Worm (Caenorhabditis elegans): ENCODE results near the gene his-1.

his-1 gene

DNA sequence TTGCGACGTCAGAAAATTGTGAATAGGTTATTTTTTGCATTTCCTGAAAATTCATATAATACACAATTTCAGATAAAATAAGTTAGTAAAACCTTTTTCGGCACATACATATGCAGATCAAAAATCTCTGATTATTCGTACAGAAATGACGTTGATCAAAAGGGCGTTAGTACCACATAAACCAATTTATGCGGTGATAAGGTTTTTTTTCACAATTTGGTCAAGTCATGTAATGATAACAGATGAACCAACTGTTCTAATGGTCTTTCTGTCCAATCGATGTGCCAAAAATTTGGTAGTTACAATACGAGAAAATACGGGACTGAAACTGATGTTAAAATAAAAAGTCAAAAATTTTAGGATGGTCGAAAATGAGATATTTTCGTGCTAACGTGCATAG is 37.7 kb downstream of the his-1 start (continued):
- peak in 1 of 2 experiments; percentile 0 for TF ChIP-seq unc-62 (GFP tag; optimal IDR thresholded peaks at IDR 0.05 in 1 of 2)
- no peak for TF ChIP-seq unc-62 (tag; optimal IDR thresholded peaks at IDR 0.05)
- TF ChIP-seq dmd-9 (GFP tag; IDR thresholded peaks at IDR 0.05) = no peak
- TF ChIP-seq pqm-1 (tag; optimal IDR thresholded peaks at IDR 0.05) = peak; percentile 74

DNA sequence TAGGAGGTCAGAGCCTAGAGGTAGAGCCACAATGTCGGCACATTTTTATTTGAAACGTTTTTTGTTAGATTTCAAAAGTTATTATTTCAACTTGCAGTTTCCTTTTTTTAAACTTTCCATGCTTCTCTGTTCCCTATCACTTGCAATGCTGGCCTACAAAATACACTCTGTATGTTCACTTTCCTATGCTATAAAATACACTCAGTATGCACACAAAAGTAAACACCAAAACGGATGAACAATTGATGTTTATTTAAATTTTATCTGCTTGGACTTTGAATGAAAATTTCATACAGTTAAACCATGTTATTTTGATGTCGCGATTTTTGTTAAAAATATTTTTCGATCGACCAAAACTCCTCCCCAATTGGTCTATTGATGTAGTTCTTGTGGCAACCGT is 38.4 kb downstream of the his-1 start:
- TF ChIP-seq mxl-3 (GFP tag; optimal IDR thresholded peaks at IDR 0.05) (no peak), php-3 (GFP tag; IDR thresholded peaks at IDR 0.05) (0 out of 2 replicates have a peak, but pooled peaks have one; percentile 27), pha-4 (GFP tag; IDR thresholded peaks at IDR 0.05) (no peak), pha-4 (tag; optimal IDR thresholded peaks at IDR 0.05) (peak; percentile 7), dve-1 (tag; optimal IDR thresholded peaks at IDR 0.05; ENCODE audit: insufficient read depth) (peak; percentile 27), unc-39 (tag; optimal IDR thresholded peaks at IDR 0.05) (no peak), T20F7.1 (GFP tag; optimal IDR thresholded peaks at IDR 0.05) (no peak), daf-16 (GFP tag; optimal IDR thresholded peaks at IDR 0.05) (no peak), daf-16 (tag; optimal IDR thresholded peaks at IDR 0.05) (peak; percentile 86), lim-7 (GFP tag; IDR thresholded peaks at IDR 0.05) (no peak), nhr-28 (tag; optimal IDR thresholded peaks at IDR 0.05) (peak; percentile 87), cey-2 (tag; optimal IDR thresholded peaks at IDR 0.05; ENCODE audit: borderline replicate concordance, insufficient read depth) (no peak)

ce11 chrV:16090685-16091084 is 48.4 kb downstream of the his-1 start, which contains the start of gene F22B8.3:
F22B8.3 (plus strand) TSS chrV:16090985.
- TF ChIP-seq unc-62 (GFP tag; optimal IDR thresholded peaks at IDR 0.05 in 1 of 2) (peak in 1 of 2 experiments; percentile 48), unc-62 (tag; optimal IDR thresholded peaks at IDR 0.05) (no peak), mdl-1 (tag; optimal IDR thresholded peaks at IDR 0.05) (no peak), daf-8 (GFP tag; IDR thresholded peaks at IDR 0.05) (no peak)

Measured in whole organism, L4 larva.